Fruit fly (Drosophila melanogaster) Kc167 (cell line): ENCODE results near the gene CG12506.

Experiments
- h ChIP-seq: fragments of >200 bp; optimal IDR thresholded peaks from 3 replicates; lab custom pipeline; 2018; ENCODE audit warnings: missing external identifiers
- insv ChIP-seq: fragments of >200 bp; optimal IDR thresholded peaks from 3 replicates; lab custom pipeline; 2018; ENCODE audit warnings: missing external identifiers
- psq ChIP-seq: fragments of >200 bp; optimal IDR thresholded peaks from 2 replicates; lab custom pipeline; 2017; ENCODE audit warnings: missing external identifiers
- ttk ChIP-seq: sonication (Bioruptor generic); optimal IDR thresholded peaks from 2 replicates; lab custom pipeline; 2017; ENCODE audit warnings: missing external identifiers

dm6 chr2L:821986-822711, 48.8 kb downstream of the CG12506 start:
- no peak for TF ChIP-seq insv
- no peak for TF ChIP-seq ttk
- TF ChIP-seq psq (lab: Kevin White, UChicago) = no peak
- TF ChIP-seq h (lab: Kevin White, UChicago) = no peak
